Fruit fly (Drosophila melanogaster): ENCODE results near the gene CG44325.
"Not testable (repeated sequence)": the region's sequence is repeated elsewhere in the genome, so short reads cannot be mapped to it uniquely, and the experiment has no call there.

dm6 chrX:9086702-9087179, 8.4 kb upstream of the CG44325 start, which contains the start of gene CG32706:
- not testable (repeated sequence) for TF ChIP-seq Myc, insv, Sin3A, psq, ttk, h (optimal IDR thresholded peaks at IDR 0.05)

Data from Kc167 (cell line).